Worm (Caenorhabditis elegans) whole organism, late embryonic: Measurements from ENCODE around the gene F58A6.5.
"Not testable (repeated sequence)": the region's sequence is repeated elsewhere in the genome, so short reads cannot be mapped to it uniquely, and the experiment has no call there.

ENCODE experiments used
- elt-2 ChIP-seq: sonication (generic microtip); optimal IDR thresholded peaks from 2 replicates; lab custom pipeline; 2016; ENCODE audit warnings: missing genetic modification reagents, missing genetic modification characterization, missing compliant biosample characterization
- hlh-15 ChIP-seq: sonication (generic microtip); optimal IDR thresholded peaks from 2 replicates; lab custom pipeline; 2016; ENCODE audit warnings: missing genetic modification characterization, missing compliant biosample characterization
- nfya-1 ChIP-seq: sonication (generic microtip); optimal IDR thresholded peaks from 2 replicates; lab custom pipeline; 2017; ENCODE audit warnings: missing genetic modification characterization, mild to moderate bottlenecking, missing compliant biosample characterization, antibody characterized with exemption, moderate library complexity
- nhr-11 ChIP-seq: fragments of 150-350 bp; optimal IDR thresholded peaks from 2 replicates; lab custom pipeline; 2014; ENCODE audit warnings: missing biosample characterization, missing genetic modification characterization
- pag-3 ChIP-seq: sonication (generic microtip); optimal IDR thresholded peaks from 2 replicates; lab custom pipeline; 2016; ENCODE audit warnings: missing compliant biosample characterization, missing genetic modification characterization, borderline replicate concordance
- pha-2 ChIP-seq: sonication (generic microtip); optimal IDR thresholded peaks from 2 replicates; lab custom pipeline; 2017; ENCODE audit warnings: mild to moderate bottlenecking, missing genetic modification characterization, missing compliant biosample characterization
- pha-4 ChIP-seq: fragments of 150-350 bp; optimal IDR thresholded peaks from 2 replicates; lab custom pipeline; 2018; ENCODE audit warnings: missing biosample characterization, missing genetic modification reagents, missing genetic modification characterization
- pqm-1 ChIP-seq: sonication (generic microtip); optimal IDR thresholded peaks from 2 replicates; lab custom pipeline; 2016; ENCODE audit warnings: missing genetic modification characterization, missing compliant biosample characterization
- tbx-7 ChIP-seq: sonication (generic microtip); optimal IDR thresholded peaks from 2 replicates; lab custom pipeline; 2016; ENCODE audit warnings: missing genotype, missing genetic modification characterization, missing compliant biosample characterization
- unc-86 ChIP-seq: sonication (generic microtip); optimal IDR thresholded peaks from 2 replicates; lab custom pipeline; 2016; ENCODE audit warnings: missing genetic modification characterization, missing compliant biosample characterization
- ztf-16 ChIP-seq: sonication (generic microtip); optimal IDR thresholded peaks from 2 replicates; lab custom pipeline; 2017; ENCODE audit warnings: missing genetic modification characterization, missing compliant biosample characterization

- not testable (repeated sequence) for TF ChIP-seq hlh-15 (tag; lab: Kevin White, UChicago); nhr-11 (tag; lab: Kevin White, UChicago); ztf-16; nfya-1; pha-4 (tag; lab: Kevin White, UChicago); pag-3 (tag; lab: Kevin White, UChicago); pqm-1 (tag; lab: Kevin White, UChicago); tbx-7; pha-2 (tag; lab: Kevin White, UChicago); unc-86 (tag; lab: Kevin White, UChicago); elt-2 (tag; lab: Kevin White, UChicago)
These were observed 10.5 kb upstream of the F58A6.5 start, which contains the start of gene F58A6.9 for ce11 chrII:5158774-5159173.
